Worm (Caenorhabditis elegans) whole organism, L4 larva: ENCODE measurements around the gene R10F2.5.

ENCODE experiments used
- F10B5.3 ChIP-seq: sonication (generic microtip); optimal IDR thresholded peaks from 2 replicates; lab custom pipeline; 2016; ENCODE audit warnings: mild to moderate bottlenecking, missing genetic modification characterization, missing compliant biosample characterization
- F44E2.7 ChIP-seq: fragments of 200-800 bp; sonication (Bioruptor generic); IDR thresholded peaks from 2 replicates; pipeline ENCODE4 v2.1.2; 2022; ENCODE audit warnings: missing genetic modification characterization, missing compliant biosample characterization
- T26A8.4 ChIP-seq: fragments of 200-800 bp; sonication (Bioruptor generic); IDR thresholded peaks from 2 replicates; pipeline ENCODE4 v1.3.6; 2022; ENCODE audit warnings: missing genetic modification characterization, missing compliant biosample characterization
- Y105C5A.15 ChIP-seq: fragments of 200-800 bp; sonication (Bioruptor generic); IDR thresholded peaks from 2 replicates; pipeline ENCODE4 v1.3.6; 2022; ENCODE audit warnings: missing genetic modification characterization, missing compliant biosample characterization
- Y5F2A.4 ChIP-seq: fragments of 200-800 bp; sonication (Bioruptor generic); optimal IDR thresholded peaks from 2 replicates; lab custom pipeline; 2018; ENCODE audit warnings: mild to moderate bottlenecking, missing genetic modification characterization, missing compliant biosample characterization
- aha-1 ChIP-seq: fragments of 150-350 bp; peaks from one replicate; lab custom pipeline; 2014; ENCODE audit warnings: missing biosample characterization, missing genetic modification characterization
- aly-2 ChIP-seq: sonication (generic microtip); optimal IDR thresholded peaks from 2 replicates; lab custom pipeline; 2018; ENCODE audit warnings: missing biosample characterization, missing genetic modification characterization
- ama-1 ChIP-seq: fragments of 150-350 bp; optimal IDR thresholded peaks from 2 replicates; lab custom pipeline; 2014; ENCODE audit warnings: inconsistent platforms, mixed read lengths
- ceh-20 ChIP-seq: fragments of 200-800 bp; sonication (Bioruptor generic); IDR thresholded peaks from 2 replicates; pipeline ENCODE4 v1.3.6; 2022; ENCODE audit warnings: missing genetic modification reagents, missing genetic modification characterization, missing compliant biosample characterization
- ceh-28 ChIP-seq: fragments of 150-350 bp; optimal IDR thresholded peaks from 2 replicates; lab custom pipeline; 2014; ENCODE audit warnings: missing biosample characterization, missing genetic modification reagents, missing genetic modification characterization
- ceh-32 ChIP-seq: sonication (generic microtip); optimal IDR thresholded peaks from 2 replicates; lab custom pipeline; 2016; ENCODE audit warnings: mild to moderate bottlenecking, missing genetic modification characterization, missing compliant biosample characterization; ENCODE audit not compliant: poor library complexity
- ceh-44 ChIP-seq: fragments of 200-800 bp; sonication (Bioruptor generic); IDR thresholded peaks from 2 replicates; pipeline ENCODE4 v1.3.6; 2022; ENCODE audit warnings: missing genetic modification reagents, missing genetic modification characterization, missing compliant biosample characterization
- ceh-62 ChIP-seq: sonication (generic microtip); optimal IDR thresholded peaks from 2 replicates; lab custom pipeline; 2017; ENCODE audit warnings: missing biosample characterization, missing genetic modification characterization
- ces-1 ChIP-seq: fragments of 150-350 bp; sonication (generic microtip); optimal IDR thresholded peaks from 4 replicates; lab custom pipeline; 2014; ENCODE audit warnings: missing biosample characterization, missing genetic modification reagents, missing genetic modification characterization
- daf-12 ChIP-seq: fragments of 150-350 bp; optimal IDR thresholded peaks from 2 replicates; lab custom pipeline; 2014; ENCODE audit warnings: missing biosample characterization, missing genetic modification reagents, missing genetic modification characterization
- daf-16 ChIP-seq, 3 experiments: sonication (generic microtip); optimal IDR thresholded peaks; 2 replicates each; lab custom pipeline; 2016 to 2017; ENCODE audit warnings: missing genetic modification characterization in 3 of 3, missing genetic modification reagents in 3 of 3, mild to moderate bottlenecking in 2 of 3, missing compliant biosample characterization in 2 of 3, missing biosample characterization in 1 of 3, moderate library complexity in 1 of 3
- daf-19 ChIP-seq: fragments of 200-800 bp; sonication (Bioruptor generic); conservative IDR thresholded peaks from 2 replicates; pipeline ENCODE4 v1.3.6; 2022; ENCODE audit warnings: missing genetic modification characterization, missing compliant biosample characterization
- dve-1 ChIP-seq: sonication (generic microtip); optimal IDR thresholded peaks from 2 replicates; lab custom pipeline; 2017; ENCODE audit warnings: antibody characterized with exemption, mild to moderate bottlenecking, missing genetic modification characterization, missing compliant biosample characterization; ENCODE audit not compliant: insufficient read depth
- fos-1 ChIP-seq: fragments of 150-350 bp; optimal IDR thresholded peaks from 2 replicates; lab custom pipeline; 2014; ENCODE audit warnings: missing biosample characterization, missing genetic modification characterization
- gei-8 ChIP-seq: fragments of 200-800 bp; sonication (Bioruptor generic); optimal IDR thresholded peaks from 2 replicates; lab custom pipeline; 2018; ENCODE audit warnings: mild to moderate bottlenecking, missing genetic modification characterization, missing compliant biosample characterization
- hif-1 ChIP-seq, 2 experiments: sonication (generic microtip); optimal IDR thresholded peaks; 2 replicates each; lab custom pipeline; 2016 to 2017; ENCODE audit warnings: missing compliant biosample characterization in 2 of 2, missing genetic modification characterization in 2 of 2, missing genetic modification reagents in 2 of 2, missing genotype in 2 of 2, mild to moderate bottlenecking in 1 of 2
- hlh-11 ChIP-seq: fragments of 200-800 bp; sonication (Bioruptor generic); optimal IDR thresholded peaks from 2 replicates; lab custom pipeline; 2018; ENCODE audit warnings: mild to moderate bottlenecking, missing genetic modification characterization, missing compliant biosample characterization
- hlh-30 ChIP-seq: sonication (generic microtip); optimal IDR thresholded peaks from 2 replicates; lab custom pipeline; 2017; ENCODE audit warnings: antibody characterized with exemption, mild to moderate bottlenecking, missing genetic modification characterization, missing compliant biosample characterization; ENCODE audit not compliant: insufficient read depth
- lim-7 ChIP-seq: fragments of 200-800 bp; sonication (Bioruptor generic); IDR thresholded peaks from 2 replicates; pipeline ENCODE4 v1.3.6; 2022; ENCODE audit warnings: missing genetic modification characterization, missing compliant biosample characterization
- lin-38 ChIP-seq: fragments of 200-800 bp; sonication (Bioruptor generic); IDR thresholded peaks from 2 replicates; pipeline ENCODE4 v1.3.6; 2022; ENCODE audit warnings: missing genetic modification reagents, missing genetic modification characterization, missing compliant biosample characterization
- lin-39 ChIP-seq: fragments of 150-350 bp; optimal IDR thresholded peaks from 2 replicates; lab custom pipeline; 2014; ENCODE audit warnings: missing biosample characterization, missing genetic modification reagents, missing genetic modification characterization
- lsy-2 ChIP-seq, 2 experiments: fragments of 150-350 bp in 1 of 2; sonication (generic microtip) in 1 of 2; optimal IDR thresholded peaks; 2 replicates each; lab custom pipeline; 2014 to 2017; ENCODE audit warnings: missing biosample characterization in 2 of 2, missing genetic modification characterization in 2 of 2
- madf-9 ChIP-seq: fragments of 200-800 bp; sonication (Bioruptor generic); conservative IDR thresholded peaks from 2 replicates; pipeline ENCODE4 v1.3.6; 2022; ENCODE audit warnings: missing genetic modification reagents, missing genetic modification characterization, missing compliant biosample characterization
- mdl-1 ChIP-seq, 2 experiments: fragments of 150-350 bp in 1 of 2; sonication (generic microtip) in 1 of 2; optimal IDR thresholded peaks; 2 replicates each; lab custom pipeline; 2014 to 2017; ENCODE audit warnings: missing biosample characterization in 2 of 2, missing genetic modification characterization in 2 of 2
- mep-1 ChIP-seq: fragments of 150-350 bp; sonication (generic microtip); optimal IDR thresholded peaks from 3 replicates; lab custom pipeline; 2014; ENCODE audit warnings: missing biosample characterization, missing genetic modification characterization
- mxl-2 ChIP-seq: fragments of 200-800 bp; sonication (Bioruptor generic); conservative IDR thresholded peaks from 2 replicates; pipeline ENCODE4 v1.3.6; 2022; ENCODE audit warnings: missing genetic modification reagents, missing genetic modification characterization, missing compliant biosample characterization
- mxl-3 ChIP-seq: fragments of 200-800 bp; sonication (Bioruptor generic); optimal IDR thresholded peaks from 2 replicates; lab custom pipeline; 2018; ENCODE audit warnings: mild to moderate bottlenecking, missing genetic modification characterization, missing compliant biosample characterization
- nhr-102 ChIP-seq: sonication (generic microtip); optimal IDR thresholded peaks from 2 replicates; lab custom pipeline; 2016; ENCODE audit warnings: mild to moderate bottlenecking, missing genetic modification characterization, moderate library complexity, missing compliant biosample characterization
- nhr-28 ChIP-seq: fragments of 150-350 bp; optimal IDR thresholded peaks from 2 replicates; lab custom pipeline; 2014; ENCODE audit warnings: missing biosample characterization, missing genetic modification characterization
- nhr-41 ChIP-seq: fragments of 200-800 bp; sonication (Bioruptor generic); IDR thresholded peaks from 2 replicates; pipeline ENCODE4 v1.3.6; 2022; ENCODE audit warnings: missing genetic modification reagents, missing genetic modification characterization, missing compliant biosample characterization
- nhr-6 ChIP-seq: fragments of 150-350 bp; optimal IDR thresholded peaks from 2 replicates; lab custom pipeline; 2014; ENCODE audit warnings: missing biosample characterization, missing genetic modification characterization
- nhr-76 ChIP-seq: fragments of 150-350 bp; optimal IDR thresholded peaks from 2 replicates; lab custom pipeline; 2014; ENCODE audit warnings: missing biosample characterization, missing genetic modification characterization
- nhr-77 ChIP-seq: fragments of 150-350 bp; optimal IDR thresholded peaks from 2 replicates; lab custom pipeline; 2014; ENCODE audit warnings: missing biosample characterization, missing genetic modification characterization
- pqm-1 ChIP-seq: sonication (generic microtip); optimal IDR thresholded peaks from 2 replicates; lab custom pipeline; 2017; ENCODE audit warnings: missing biosample characterization, missing genetic modification characterization
- spr-1 ChIP-seq: sonication (generic microtip); optimal IDR thresholded peaks from 2 replicates; lab custom pipeline; 2016; ENCODE audit warnings: mild to moderate bottlenecking, missing genetic modification characterization, missing compliant biosample characterization
- spr-3 ChIP-seq: fragments of 200-800 bp; sonication (Bioruptor generic); optimal IDR thresholded peaks from 2 replicates; lab custom pipeline; 2018; ENCODE audit warnings: mild to moderate bottlenecking, missing genetic modification characterization, missing compliant biosample characterization
- tag-97 ChIP-seq: fragments of 200-800 bp; sonication (Bioruptor generic); IDR thresholded peaks from 2 replicates; pipeline ENCODE4 v1.3.6; 2022; ENCODE audit warnings: missing genetic modification characterization, missing compliant biosample characterization
- tra-1 ChIP-seq: fragments of 200-800 bp; sonication (Bioruptor generic); IDR thresholded peaks from 2 replicates; pipeline ENCODE4 v1.3.6; 2022; ENCODE audit warnings: missing genetic modification reagents, missing genetic modification characterization, missing compliant biosample characterization
- unc-130 ChIP-seq: sonication (generic microtip); optimal IDR thresholded peaks from 2 replicates; lab custom pipeline; 2016; ENCODE audit warnings: missing genetic modification reagents, missing genetic modification characterization, missing compliant biosample characterization
- unc-39 ChIP-seq: sonication (generic microtip); optimal IDR thresholded peaks from 2 replicates; lab custom pipeline; 2017; ENCODE audit warnings: missing biosample characterization, missing genetic modification characterization
- unc-62 ChIP-seq, 3 experiments: fragments of 150-350 bp in 1 of 3; sonication (generic microtip); optimal IDR thresholded peaks in 2 of 3; peaks in 1 of 3; 1 replicate in 1 of 3; 2 replicates in 2 of 3; lab custom pipeline; 2014 to 2017; ENCODE audit warnings: missing biosample characterization in 3 of 3, missing genetic modification characterization in 3 of 3, missing genetic modification reagents in 3 of 3, missing genotype in 1 of 3
- vab-7 ChIP-seq: fragments of 200-800 bp; sonication (Bioruptor generic); IDR thresholded peaks from 2 replicates; pipeline ENCODE4 v1.3.6; 2022; ENCODE audit warnings: missing genetic modification reagents, missing genetic modification characterization, missing compliant biosample characterization
- zfp-3 ChIP-seq: fragments of 200-800 bp; sonication (Bioruptor generic); conservative IDR thresholded peaks from 2 replicates; pipeline ENCODE4 v1.3.6; 2022; ENCODE audit warnings: missing genetic modification reagents, missing genetic modification characterization, missing compliant biosample characterization
- zip-11 ChIP-seq: fragments of 200-800 bp; sonication (Bioruptor generic); IDR thresholded peaks from 2 replicates; pipeline ENCODE4 v1.3.6; 2022; ENCODE audit warnings: missing genetic modification characterization, missing compliant biosample characterization

Gene R10F2.5

DNA sequence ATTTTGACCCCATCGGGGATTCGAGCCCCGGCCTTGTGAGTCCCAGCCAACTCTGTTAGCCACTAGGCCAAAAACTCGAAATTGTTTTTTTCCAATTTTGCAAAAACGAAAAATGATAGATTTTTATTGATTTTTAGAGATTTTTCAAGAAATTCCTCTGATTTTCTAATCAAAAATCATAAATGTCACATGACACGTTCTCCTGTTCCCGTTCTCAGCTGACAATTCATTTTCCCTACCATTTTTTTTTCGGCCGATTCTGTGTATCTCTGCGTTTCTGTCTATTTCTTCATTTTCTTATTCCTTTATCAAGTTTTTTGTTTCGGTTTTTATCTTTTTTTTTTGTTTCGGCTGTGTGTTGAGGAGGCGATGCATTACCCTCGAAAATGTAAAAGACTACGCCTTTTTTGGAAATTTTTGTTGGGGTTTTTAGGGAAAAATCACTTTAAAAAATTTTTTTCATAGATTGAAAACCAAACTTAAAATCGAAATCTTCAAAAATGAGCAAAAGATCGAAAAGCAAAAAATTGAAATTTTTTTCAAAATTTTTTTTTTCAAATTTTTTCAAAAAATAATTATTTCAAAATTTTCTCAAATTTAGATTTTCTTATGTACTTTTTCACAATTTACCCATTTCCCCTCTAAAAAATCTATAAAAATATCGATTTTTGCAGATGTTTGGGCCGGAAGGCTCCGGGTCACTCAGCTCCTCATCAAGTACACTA, 50.3 kb downstream of the R10F2.5 start, which contains the start of gene klf-1 (continued):
- no peak for TF ChIP-seq mxl-2 (GFP tag; lab: Robert Waterston, UW)
- TF ChIP-seq nhr-76 (tag; lab: Kevin White, UChicago), result no peak
- TF ChIP-seq lim-7 (GFP tag; lab: Robert Waterston, UW), result no peak
- TF ChIP-seq zip-11 (GFP tag; lab: Robert Waterston, UW), result no peak
- TF ChIP-seq hif-1 (tag; optimal IDR thresholded peaks at IDR 0.05; lab: Kevin White, UChicago), result no peak
- peak; percentile 88 for TF ChIP-seq hlh-30
- no peak for TF ChIP-seq unc-39 (tag; lab: Kevin White, UChicago)
- TF ChIP-seq Y105C5A.15 (GFP tag; lab: Robert Waterston, UW), result no peak
- TF ChIP-seq hlh-11 (tag; lab: Kevin White, UChicago), result peak; percentile 92
- no peak for TF ChIP-seq spr-3
- TF ChIP-seq ceh-20, result no peak
- no peak for TF ChIP-seq nhr-6 (tag; lab: Kevin White, UChicago)
- peak; percentile 60 for TF ChIP-seq pqm-1 (tag; lab: Kevin White, UChicago)
- TF ChIP-seq F10B5.3 (tag; lab: Kevin White, UChicago), result no peak
- no peak for TF ChIP-seq ceh-44 (GFP tag; lab: Robert Waterston, UW)
- TF ChIP-seq fos-1 (tag; lab: Kevin White, UChicago), result no peak
- TF ChIP-seq madf-9 (GFP tag; lab: Robert Waterston, UW), result no peak
- TF ChIP-seq gei-8 (GFP tag; lab: Kevin White, UChicago), result no peak
- no peak for TF ChIP-seq zfp-3 (GFP tag; lab: Robert Waterston, UW)
- no peak for TF ChIP-seq unc-130 (GFP tag; lab: Kevin White, UChicago)
- TF ChIP-seq aly-2 (tag; lab: Kevin White, UChicago), result no peak
- no peak; the same call in 1 of the 2 replicates for TF ChIP-seq lin-38 (GFP tag; lab: Robert Waterston, UW)
- TF ChIP-seq vab-7 (GFP tag; lab: Robert Waterston, UW), result no peak
- TF ChIP-seq mdl-1 (tag; optimal IDR thresholded peaks at IDR 0.05; lab: Kevin White, UChicago), result peak in 1 of 2 experiments; percentile 58
- TF ChIP-seq tra-1 (GFP tag; lab: Robert Waterston, UW), result peak; percentile 83
- no peak for TF ChIP-seq daf-16 (GFP tag; optimal IDR thresholded peaks at IDR 0.05; lab: Kevin White, UChicago)
- peak; percentile 52 for TF ChIP-seq daf-16 (tag; optimal IDR thresholded peaks at IDR 0.05; lab: Kevin White, UChicago)
- peak; percentile 28 for TF ChIP-seq nhr-102 (tag; lab: Kevin White, UChicago)
- TF ChIP-seq aha-1 (tag; lab: Kevin White, UChicago), result peak; percentile 82
- no peak for TF ChIP-seq Y5F2A.4 (GFP tag; lab: Kevin White, UChicago)
- TF ChIP-seq nhr-41, result no peak
- TF ChIP-seq T26A8.4 (GFP tag; lab: Robert Waterston, UW), result no peak
- peak; percentile 4 for TF ChIP-seq mxl-3
- TF ChIP-seq spr-1 (tag; lab: Kevin White, UChicago), result no peak
- no peak for TF ChIP-seq daf-19 (GFP tag; lab: Robert Waterston, UW)
- peak in 1 of 2 experiments; percentile 77 for TF ChIP-seq unc-62 (GFP tag; optimal IDR thresholded peaks at IDR 0.05 in 1 of 2; lab: Kevin White, UChicago)
- TF ChIP-seq unc-62 (tag; optimal IDR thresholded peaks at IDR 0.05; lab: Kevin White, UChicago), result no peak
- TF ChIP-seq daf-12 (tag; lab: Kevin White, UChicago), result no peak
- no peak for TF ChIP-seq ama-1 (lab: Kevin White, UChicago)
- no peak for TF ChIP-seq ceh-28 (tag; lab: Kevin White, UChicago)
- no peak for TF ChIP-seq ceh-32 (tag; lab: Kevin White, UChicago)
- TF ChIP-seq mep-1 (tag; lab: Kevin White, UChicago), result peak; percentile 39
- TF ChIP-seq lin-39 (tag; lab: Kevin White, UChicago), result no peak
- TF ChIP-seq lsy-2 (tag; optimal IDR thresholded peaks at IDR 0.05; lab: Kevin White, UChicago), result peak in 1 of 2 experiments; percentile 48
- no peak for TF ChIP-seq ceh-62 (tag; lab: Kevin White, UChicago)
- TF ChIP-seq tag-97 (GFP tag; lab: Robert Waterston, UW), result no peak
- TF ChIP-seq nhr-28 (tag; lab: Kevin White, UChicago), result peak; percentile 87
- TF ChIP-seq F44E2.7, result no peak
- peak; percentile 84 for TF ChIP-seq dve-1 (tag; lab: Kevin White, UChicago)
- no peak for TF ChIP-seq ces-1 (GFP tag; lab: Kevin White, UChicago)
- TF ChIP-seq nhr-77, result peak; percentile 76
